Worm (Caenorhabditis elegans) whole organism, late embryonic: Measurements from ENCODE around the gene ZC190.4.

Experiments used
- F13H6.1 ChIP-seq: sonication (generic microtip); optimal IDR thresholded peaks from 2 replicates; lab custom pipeline; 2016; ENCODE audit warnings: missing genetic modification characterization, missing compliant biosample characterization
- T23F11.4 ChIP-seq: fragments of 200-800 bp; sonication (Bioruptor generic); optimal IDR thresholded peaks from 2 replicates; lab custom pipeline; 2018; ENCODE audit warnings: mild to moderate bottlenecking, missing genetic modification characterization, missing compliant biosample characterization
- ceh-18 ChIP-seq: sonication (generic microtip); optimal IDR thresholded peaks from 2 replicates; lab custom pipeline; 2016; ENCODE audit warnings: missing genetic modification characterization, missing compliant biosample characterization
- ceh-24 ChIP-seq: sonication (generic microtip); optimal IDR thresholded peaks from 2 replicates; lab custom pipeline; 2016; ENCODE audit warnings: mild to moderate bottlenecking, missing genetic modification characterization, missing compliant biosample characterization
- che-1 ChIP-seq: sonication (generic microtip); optimal IDR thresholded peaks from 2 replicates; lab custom pipeline; 2016; ENCODE audit warnings: mild to moderate bottlenecking, missing genetic modification characterization, missing compliant biosample characterization
- dmd-4 ChIP-seq: sonication (generic microtip); optimal IDR thresholded peaks from 2 replicates; lab custom pipeline; 2016; ENCODE audit warnings: borderline replicate concordance, missing genetic modification characterization, missing compliant biosample characterization
- elt-2 ChIP-seq: sonication (generic microtip); optimal IDR thresholded peaks from 2 replicates; lab custom pipeline; 2016; ENCODE audit warnings: missing genetic modification reagents, missing genetic modification characterization, missing compliant biosample characterization
- fkh-6 ChIP-seq: sonication (generic microtip); optimal IDR thresholded peaks from 2 replicates; lab custom pipeline; 2016; ENCODE audit warnings: missing genetic modification characterization, missing compliant biosample characterization
- hlh-13 ChIP-seq: fragments of 200-800 bp; sonication (Bioruptor generic); optimal IDR thresholded peaks from 2 replicates; lab custom pipeline; 2018; ENCODE audit warnings: mild to moderate bottlenecking, missing genetic modification characterization, missing compliant biosample characterization
- hlh-15 ChIP-seq: sonication (generic microtip); optimal IDR thresholded peaks from 2 replicates; lab custom pipeline; 2016; ENCODE audit warnings: missing genetic modification characterization, missing compliant biosample characterization
- hlh-30 ChIP-seq: sonication (generic microtip); optimal IDR thresholded peaks from 2 replicates; lab custom pipeline; 2017; ENCODE audit warnings: antibody characterized with exemption, missing genetic modification characterization, missing compliant biosample characterization; ENCODE audit not compliant: insufficient read depth
- hlh-6 ChIP-seq: sonication (generic microtip); optimal IDR thresholded peaks from 2 replicates; lab custom pipeline; 2016; ENCODE audit warnings: missing genotype, missing genetic modification characterization, missing compliant biosample characterization
- hlh-8 ChIP-seq: sonication (generic microtip); optimal IDR thresholded peaks from 2 replicates; lab custom pipeline; 2016; ENCODE audit warnings: missing genotype, missing genetic modification characterization, missing compliant biosample characterization
- nfya-1 ChIP-seq: sonication (generic microtip); optimal IDR thresholded peaks from 2 replicates; lab custom pipeline; 2017; ENCODE audit warnings: missing genetic modification characterization, mild to moderate bottlenecking, missing compliant biosample characterization, antibody characterized with exemption, moderate library complexity
- nhr-11 ChIP-seq: fragments of 150-350 bp; optimal IDR thresholded peaks from 2 replicates; lab custom pipeline; 2014; ENCODE audit warnings: missing biosample characterization, missing genetic modification characterization
- npax-4 ChIP-seq: sonication (generic microtip); optimal IDR thresholded peaks from 2 replicates; lab custom pipeline; 2016; ENCODE audit warnings: missing genetic modification characterization, missing compliant biosample characterization
- odd-2 ChIP-seq: sonication (generic microtip); optimal IDR thresholded peaks from 2 replicates; lab custom pipeline; 2017; ENCODE audit warnings: antibody characterized with exemption, mild to moderate bottlenecking, missing genetic modification characterization, missing compliant biosample characterization
- pqm-1 ChIP-seq: sonication (generic microtip); optimal IDR thresholded peaks from 2 replicates; lab custom pipeline; 2016; ENCODE audit warnings: missing genetic modification characterization, missing compliant biosample characterization
- pros-1 ChIP-seq: fragments of 150-350 bp; optimal IDR thresholded peaks from 2 replicates; lab custom pipeline; 2014; ENCODE audit warnings: missing biosample characterization, missing genetic modification reagents, missing genetic modification characterization
- rnt-1 ChIP-seq: sonication (generic microtip); optimal IDR thresholded peaks from 2 replicates; lab custom pipeline; 2016; ENCODE audit warnings: missing genetic modification characterization, missing compliant biosample characterization
- sdc-2 ChIP-seq: sonication (generic microtip); optimal IDR thresholded peaks from 2 replicates; lab custom pipeline; 2016; ENCODE audit warnings: missing genotype, missing genetic modification characterization, missing compliant biosample characterization
- tbx-2 ChIP-seq: sonication (generic microtip); optimal IDR thresholded peaks from 2 replicates; lab custom pipeline; 2016; ENCODE audit warnings: missing genetic modification characterization, missing compliant biosample characterization
- tbx-7 ChIP-seq: sonication (generic microtip); optimal IDR thresholded peaks from 2 replicates; lab custom pipeline; 2016; ENCODE audit warnings: missing genotype, missing genetic modification characterization, missing compliant biosample characterization
- unc-42 ChIP-seq: sonication (generic microtip); optimal IDR thresholded peaks from 2 replicates; lab custom pipeline; 2016; ENCODE audit warnings: missing genotype, missing genetic modification characterization, missing compliant biosample characterization
- unc-55 ChIP-seq: sonication (generic microtip); optimal IDR thresholded peaks from 2 replicates; lab custom pipeline; 2017; ENCODE audit warnings: missing biosample characterization, missing genetic modification reagents, missing genetic modification characterization
- unc-86 ChIP-seq: sonication (generic microtip); optimal IDR thresholded peaks from 2 replicates; lab custom pipeline; 2016; ENCODE audit warnings: missing genetic modification characterization, missing compliant biosample characterization
- zip-5 ChIP-seq: sonication (generic microtip); optimal IDR thresholded peaks from 2 replicates; lab custom pipeline; 2016; ENCODE audit warnings: missing genetic modification characterization, missing compliant biosample characterization
- ztf-16 ChIP-seq: sonication (generic microtip); optimal IDR thresholded peaks from 2 replicates; lab custom pipeline; 2017; ENCODE audit warnings: missing genetic modification characterization, missing compliant biosample characterization

The ZC190.4 gene

DNA sequence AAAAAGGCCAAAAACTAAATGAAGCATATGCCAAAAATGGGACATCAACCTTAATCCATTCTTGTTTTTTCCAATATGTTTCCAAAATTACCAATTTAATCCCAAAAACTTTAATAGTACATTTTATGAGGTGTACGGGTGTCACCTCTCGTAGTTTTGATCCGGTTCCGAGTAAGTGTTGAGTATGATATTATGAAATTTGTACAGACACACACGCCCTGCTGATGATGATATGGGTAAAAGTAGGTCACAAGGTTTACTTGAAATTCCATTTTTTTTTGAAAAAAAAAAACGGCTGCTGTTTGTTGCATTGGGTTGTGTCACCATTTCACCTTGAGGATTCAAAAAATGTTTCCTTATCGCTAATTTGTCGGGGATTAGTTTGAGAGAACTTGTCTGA lies 8.0 kb upstream of the ZC190.4 start:
- TF ChIP-seq zip-5 (tag; lab: Kevin White, UChicago): no peak
- TF ChIP-seq hlh-15 (tag; lab: Kevin White, UChicago): no peak
- TF ChIP-seq fkh-6: no peak
- TF ChIP-seq hlh-13: no peak
- TF ChIP-seq nhr-11: no peak
- no peak for TF ChIP-seq npax-4 (tag; lab: Kevin White, UChicago)
- no peak for TF ChIP-seq che-1 (tag; lab: Kevin White, UChicago)
- TF ChIP-seq nfya-1 (tag; lab: Kevin White, UChicago): no peak
- TF ChIP-seq tbx-7 (tag; lab: Kevin White, UChicago): no peak
- no peak for TF ChIP-seq hlh-8 (tag; lab: Kevin White, UChicago)
- TF ChIP-seq sdc-2 (tag; lab: Kevin White, UChicago): no peak
- TF ChIP-seq pros-1: no peak
- TF ChIP-seq T23F11.4 (GFP tag; lab: Kevin White, UChicago): no peak
- no peak for TF ChIP-seq ceh-24 (tag; lab: Kevin White, UChicago)
- no peak for TF ChIP-seq ztf-16 (tag; lab: Kevin White, UChicago)
- no peak for TF ChIP-seq odd-2 (tag; lab: Kevin White, UChicago)

DNA sequence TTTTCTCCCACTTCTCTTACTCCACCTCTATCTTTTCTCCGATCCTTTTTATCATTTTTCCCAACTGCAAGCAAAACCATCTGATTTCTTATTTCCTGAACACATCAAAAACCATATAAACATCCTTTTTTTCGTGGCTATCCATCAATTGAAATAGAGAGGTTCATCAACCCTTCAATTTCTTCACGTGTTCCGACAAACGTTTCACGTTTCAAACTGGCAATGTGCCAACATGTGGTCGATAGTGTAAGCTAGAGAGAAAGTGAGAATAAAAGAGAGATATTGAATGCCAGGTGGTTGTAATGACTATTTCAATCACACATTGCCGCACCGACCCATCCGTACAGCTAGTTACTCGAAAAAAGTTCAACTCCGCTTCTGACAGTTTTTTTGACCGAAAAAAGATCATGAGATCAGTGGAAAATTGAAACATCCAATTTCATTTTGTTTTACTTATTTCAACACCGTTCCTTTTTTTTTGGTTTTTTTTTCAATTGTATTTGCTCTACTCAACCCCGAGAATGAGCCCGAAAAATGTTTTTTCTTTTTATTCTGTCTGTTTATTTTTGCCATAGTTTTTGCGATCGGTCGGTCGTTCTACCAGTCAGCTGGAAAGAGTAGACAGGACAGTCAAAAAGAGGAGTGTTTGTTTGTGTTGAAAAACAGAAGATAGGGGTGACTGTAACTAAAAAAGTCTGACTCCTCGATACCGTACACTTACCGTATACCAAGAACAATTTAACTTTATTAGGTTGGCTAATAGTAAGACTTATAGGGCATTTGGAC lies 7.1 kb upstream of the ZC190.4 start:
- peak; percentile 34 for TF ChIP-seq hlh-8 (tag; lab: Kevin White, UChicago)
- TF ChIP-seq rnt-1 (tag; lab: Kevin White, UChicago): peak; percentile 56
- TF ChIP-seq unc-42 (tag; lab: Kevin White, UChicago): no peak
- peak; percentile 49 for TF ChIP-seq ceh-18 (tag; lab: Kevin White, UChicago)
- TF ChIP-seq unc-55 (GFP tag; lab: Kevin White, UChicago): peak; percentile 37

DNA sequence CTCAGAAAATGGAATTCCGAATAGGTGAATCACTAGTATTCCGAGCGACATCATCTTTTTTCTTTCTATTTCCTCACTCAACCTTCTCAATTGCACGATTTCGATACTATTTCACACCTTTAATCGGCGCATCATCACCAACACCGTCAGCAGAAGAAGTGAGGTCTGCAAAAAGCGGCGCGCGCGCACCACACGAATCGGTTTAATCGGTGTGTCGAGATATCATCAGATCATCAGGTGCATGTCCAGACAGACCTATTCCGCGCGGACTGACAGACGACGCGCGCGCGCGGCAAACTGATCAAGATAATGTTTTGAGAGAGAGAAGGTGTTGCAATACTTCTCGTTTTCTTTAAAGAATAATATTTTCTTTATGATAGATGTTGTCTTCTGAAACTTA lies 5.4 kb upstream of the ZC190.4 start:
- TF ChIP-seq hlh-15 (tag; lab: Kevin White, UChicago): no peak
- peak; percentile 20 for TF ChIP-seq rnt-1 (tag; lab: Kevin White, UChicago)
- TF ChIP-seq tbx-2 (tag; lab: Kevin White, UChicago): no peak

DNA sequence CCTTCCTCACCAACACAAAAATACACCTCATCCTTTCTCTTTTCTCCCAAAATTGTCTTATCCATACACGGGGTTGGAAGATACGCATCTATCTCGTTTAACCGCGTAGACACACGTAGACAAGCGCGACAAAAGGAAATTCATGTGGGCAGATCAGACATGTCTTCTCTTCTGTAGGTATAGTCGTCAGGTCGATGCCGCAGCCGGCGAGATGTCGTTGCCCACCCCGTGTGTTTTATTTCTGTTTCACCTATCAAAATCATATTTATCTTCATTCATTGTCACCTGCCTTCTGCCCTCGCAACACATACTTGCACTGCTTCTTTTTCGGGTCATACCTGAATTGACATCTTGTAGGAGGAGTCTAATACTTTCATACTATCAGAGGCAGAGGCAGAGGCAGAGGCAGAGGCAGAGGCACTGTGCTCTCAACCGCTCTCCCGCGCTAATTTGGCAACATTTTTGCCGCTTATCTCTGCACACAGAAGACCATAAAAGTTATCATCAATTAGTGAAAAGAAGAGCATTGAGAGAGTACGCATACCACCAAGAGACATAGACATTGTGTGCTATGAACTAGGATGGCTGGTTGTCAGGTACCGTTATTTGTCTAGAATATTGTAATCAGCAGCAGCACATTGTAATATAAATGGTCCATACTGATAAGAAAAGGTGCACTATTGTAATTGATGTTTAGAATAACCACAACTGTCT lies 4.5 kb upstream of the ZC190.4 start:
- TF ChIP-seq pqm-1 (tag; lab: Kevin White, UChicago) (peak; percentile 37), elt-2 (tag; lab: Kevin White, UChicago) (peak; percentile 98), rnt-1 (tag; lab: Kevin White, UChicago) (peak; percentile 22), unc-42 (tag; lab: Kevin White, UChicago) (no peak), pros-1 (no peak)

DNA sequence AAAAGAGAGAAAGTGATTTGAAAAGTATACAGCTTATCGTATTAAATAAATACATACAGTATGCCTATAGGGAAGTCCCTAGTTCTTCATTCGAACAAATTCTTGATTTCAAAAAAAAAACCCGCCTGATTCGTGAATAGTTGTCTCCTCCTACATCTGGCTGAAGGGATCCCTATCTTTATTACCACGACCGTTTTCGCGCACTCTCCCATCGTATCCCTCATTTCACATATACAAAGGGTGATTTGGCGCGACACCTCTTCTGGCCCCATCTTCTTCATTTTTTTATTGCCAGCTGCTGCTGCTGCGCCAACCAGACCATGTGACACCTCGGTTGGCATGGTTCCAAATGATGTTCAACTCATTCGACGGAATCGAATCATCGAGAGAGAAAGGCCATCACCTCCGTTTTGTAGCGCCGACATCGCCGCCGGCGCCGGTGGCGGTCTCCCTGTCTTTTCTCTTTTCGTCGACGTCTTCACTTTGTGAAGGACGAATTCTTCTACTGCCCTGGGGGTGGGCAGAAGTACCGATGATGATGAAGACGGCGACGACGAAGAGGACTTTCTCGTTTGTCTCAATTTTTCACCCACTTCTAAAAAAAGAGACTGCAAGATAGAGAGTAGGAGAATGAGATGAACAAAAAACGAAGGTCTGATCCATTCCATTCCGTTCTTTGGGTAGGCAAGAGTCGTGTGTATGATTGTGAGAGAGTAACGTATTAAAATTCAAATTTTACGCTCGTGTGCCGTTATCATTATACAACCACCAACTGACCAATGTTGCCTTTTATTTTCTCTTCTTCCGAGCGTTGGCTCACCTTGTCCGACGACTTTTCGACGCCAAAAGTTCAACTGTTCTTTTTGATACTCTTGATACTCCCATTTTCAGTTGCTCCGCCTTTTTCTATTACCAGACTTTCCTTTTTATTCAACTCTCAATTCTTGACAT lies 3.5 kb upstream of the ZC190.4 start:
- TF ChIP-seq tbx-2 (tag; lab: Kevin White, UChicago) (peak; percentile 9), hlh-15 (tag; lab: Kevin White, UChicago) (no peak), F13H6.1 (tag; lab: Kevin White, UChicago) (no peak), hlh-30 (tag; lab: Kevin White, UChicago) (peak; percentile 7)

DNA sequence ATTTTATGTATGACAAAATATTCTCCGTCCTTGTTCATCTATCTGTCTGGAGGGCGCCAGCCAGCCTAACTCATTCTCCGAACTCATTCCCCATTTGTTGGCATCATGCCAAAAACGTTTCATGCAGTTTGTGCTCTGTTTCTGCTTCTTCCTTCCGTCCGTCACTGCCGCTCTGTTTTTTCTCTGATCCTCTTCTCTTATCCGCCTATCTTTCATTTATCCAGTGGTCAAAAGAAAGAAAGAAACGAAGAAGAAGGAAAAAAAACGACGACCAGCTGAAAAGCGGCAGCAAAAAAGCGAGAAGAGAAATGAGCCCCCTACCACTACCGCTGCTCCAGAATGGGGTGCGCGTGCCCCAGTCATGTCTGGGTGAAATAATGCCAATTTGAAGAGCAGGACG lies 2.8 kb upstream of the ZC190.4 start:
- TF ChIP-seq dmd-4 (tag; lab: Kevin White, UChicago) (peak; percentile 13), tbx-7 (tag; lab: Kevin White, UChicago) (no peak), unc-86 (tag; lab: Kevin White, UChicago) (no peak), hlh-6 (tag; lab: Kevin White, UChicago) (no peak)
